Worm (Caenorhabditis elegans) whole organism, L4/young adult: ENCODE results near the gene wdr-46.

Experiments used
- W03F9.2 ChIP-seq: fragments of 150-350 bp; optimal IDR thresholded peaks from 2 replicates; lab custom pipeline; 2014; ENCODE audit warnings: missing biosample characterization, missing genetic modification characterization
- dao-5 ChIP-seq: sonication (generic microtip); optimal IDR thresholded peaks from 2 replicates; lab custom pipeline; 2016; ENCODE audit warnings: missing genotype, missing genetic modification characterization, moderate library complexity, missing compliant biosample characterization
- him-1 ChIP-seq: sonication (generic microtip); optimal IDR thresholded peaks from 2 replicates; lab custom pipeline; 2016; ENCODE audit warnings: missing genotype, missing genetic modification reagents, missing genetic modification characterization, missing compliant biosample characterization

- TF ChIP-seq him-1 (tag; lab: Kevin White, UChicago) (no peak), W03F9.2 (no peak), dao-5 (no peak)
Observed at ce11 chrIV:12376021-12376420, 4.0 kb downstream of the wdr-46 start, which contains the start of gene atz-1.
